Worm (Caenorhabditis elegans) whole organism, midembryonic: ENCODE measurements around the gene F44G3.7.

Experiments used
- T22C8.4 ChIP-seq: fragments of 200-800 bp; sonication (Bioruptor generic); IDR thresholded peaks from 2 replicates; pipeline ENCODE4 v1.3.6; 2022; ENCODE audit warnings: missing genetic modification characterization, missing compliant biosample characterization
- flt-1 ChIP-seq: fragments of 200-800 bp; sonication (Bioruptor generic); IDR thresholded peaks from 2 replicates; pipeline ENCODE4 v1.3.6; 2022; ENCODE audit warnings: missing genetic modification characterization, missing compliant biosample characterization
- med-1 ChIP-seq: sonication (generic microtip); optimal IDR thresholded peaks from 2 replicates; lab custom pipeline; 2017; ENCODE audit warnings: missing genetic modification characterization, mild to moderate bottlenecking, missing compliant biosample characterization, antibody characterized with exemption, missing genetic modification reagents; ENCODE audit not compliant: insufficient read depth
- ref-1 ChIP-seq: fragments of 200-800 bp; sonication (Bioruptor generic); conservative IDR thresholded peaks from 2 replicates; pipeline ENCODE4 v1.3.6; 2022; ENCODE audit warnings: missing genetic modification reagents, missing genetic modification characterization, missing compliant biosample characterization
- ztf-23 ChIP-seq: fragments of 200-800 bp; sonication (Bioruptor generic); IDR thresholded peaks from 2 replicates; pipeline ENCODE4 v1.3.6; 2022; ENCODE audit warnings: missing genetic modification reagents, missing genetic modification characterization, missing compliant biosample characterization

DNA sequence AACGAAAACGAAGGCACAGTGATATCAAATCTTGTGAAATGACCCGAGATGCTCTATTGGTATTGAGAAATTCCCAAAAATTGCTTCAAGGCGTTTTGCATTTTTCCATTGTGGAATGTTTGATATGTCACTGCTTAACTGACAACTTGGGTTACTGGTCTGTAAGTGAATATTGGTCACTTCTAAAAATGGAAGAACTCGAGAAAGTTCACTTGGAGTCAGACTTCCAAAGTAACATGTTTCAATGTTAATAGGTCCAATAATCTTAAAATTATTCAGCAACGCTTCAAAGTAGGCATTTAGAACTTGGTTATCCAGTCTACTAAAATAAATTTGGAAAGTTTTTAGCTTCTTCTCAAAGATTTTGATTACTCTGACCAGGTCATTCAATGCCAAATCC lies 4.2 kb downstream of the F44G3.7 start, which contains the start of gene fbxa-144:
- TF ChIP-seq med-1 (GFP tag; lab: Kevin White, UChicago), result no peak
- TF ChIP-seq flt-1 (GFP tag; lab: Robert Waterston, UW), result no peak
- TF ChIP-seq ztf-23 (GFP tag; lab: Robert Waterston, UW), result no peak
- TF ChIP-seq T22C8.4, result no peak
- TF ChIP-seq ref-1 (GFP tag; lab: Robert Waterston, UW), result no peak
